Fruit fly (Drosophila melanogaster) whole organism, embryonic: ENCODE results near the gene sage.

Experiments
- Adf1 ChIP-seq: fragments of 200-800 bp; sonication (Bioruptor generic); IDR thresholded peaks from 2 replicates; pipeline ENCODE4 v1.3.6; 2022; ENCODE audit warnings: missing biosample characterization, missing genetic modification characterization
- CG10462 ChIP-seq: fragments of 200-800 bp; sonication (Bioruptor generic); optimal IDR thresholded peaks from 2 replicates; lab custom pipeline; 2016; ENCODE audit warnings: missing biosample characterization, missing genetic modification characterization
- CG10543 ChIP-seq: fragments of 200-800 bp; sonication (Bioruptor generic); optimal IDR thresholded peaks from 3 replicates; lab custom pipeline; 2017; ENCODE audit warnings: missing biosample characterization, mild to moderate bottlenecking, missing genetic modification characterization, moderate library complexity
- CG10959 ChIP-seq: fragments of 200-800 bp; sonication (Bioruptor generic); IDR thresholded peaks from 2 replicates; pipeline ENCODE4 v1.3.6; 2022; ENCODE audit warnings: missing biosample characterization, missing genetic modification characterization
- CG11723 ChIP-seq: fragments of 200-800 bp; sonication (Bioruptor generic); optimal IDR thresholded peaks from 2 replicates; lab custom pipeline; 2017; ENCODE audit warnings: missing biosample characterization, mild to moderate bottlenecking, missing genetic modification characterization
- CG12155 ChIP-seq: fragments of 200-800 bp; sonication (Bioruptor generic); optimal IDR thresholded peaks from 3 replicates; lab custom pipeline; 2016; ENCODE audit warnings: missing biosample characterization, missing genetic modification characterization
- CG1233 ChIP-seq: fragments of 200-800 bp; sonication (Bioruptor generic); optimal IDR thresholded peaks from 4 replicates; lab custom pipeline; 2018; ENCODE audit warnings: missing biosample characterization, mild to moderate bottlenecking, missing genetic modification characterization
- CG12769 ChIP-seq: fragments of 200-800 bp; sonication (Bioruptor generic); optimal IDR thresholded peaks from 2 replicates; lab custom pipeline; 2019; ENCODE audit warnings: missing biosample characterization, mild to moderate bottlenecking, missing genetic modification characterization, moderate library complexity
- CG13123 ChIP-seq: fragments of 200-800 bp; sonication (Bioruptor generic); optimal IDR thresholded peaks from 2 replicates; lab custom pipeline; 2016; ENCODE audit warnings: missing biosample characterization, missing genetic modification characterization
- CG14014 ChIP-seq: fragments of 200-800 bp; sonication (Bioruptor generic); IDR thresholded peaks from 2 replicates; pipeline ENCODE4 v1.3.6; 2022; ENCODE audit warnings: missing biosample characterization, missing genetic modification characterization
- CG14860 ChIP-seq: fragments of 200-800 bp; sonication (Bioruptor generic); IDR thresholded peaks from 3 replicates; pipeline ENCODE4 v1.3.6; 2022; ENCODE audit warnings: missing biosample characterization, missing genetic modification characterization; ENCODE audit not compliant: partially characterized antibody
- CG31224 ChIP-seq: fragments of 200-800 bp; sonication (Bioruptor generic); IDR thresholded peaks from 2 replicates; pipeline ENCODE4 v1.3.6; 2022; ENCODE audit warnings: missing biosample characterization, missing genetic modification characterization
- CG34376 ChIP-seq: fragments of 200-800 bp; sonication (Bioruptor generic); optimal IDR thresholded peaks from 2 replicates; lab custom pipeline; 2018; ENCODE audit warnings: missing biosample characterization, mild to moderate bottlenecking, missing genetic modification characterization
- CG4730 ChIP-seq: fragments of 200-800 bp; sonication (Bioruptor generic); IDR thresholded peaks from 2 replicates; pipeline ENCODE4 v1.3.6; 2022; ENCODE audit warnings: missing biosample characterization, missing genetic modification characterization
- CG5180 ChIP-seq: fragments of 200-800 bp; sonication (Bioruptor generic); optimal IDR thresholded peaks from 3 replicates; lab custom pipeline; 2017; ENCODE audit warnings: missing biosample characterization, missing genetic modification characterization, mild to moderate bottlenecking, moderate library complexity, missing genetic modification reagents
- CG5245 ChIP-seq: fragments of 200-800 bp; sonication (Bioruptor generic); optimal IDR thresholded peaks from 3 replicates; lab custom pipeline; 2016; ENCODE audit warnings: missing biosample characterization, missing genetic modification characterization
- CG7786 ChIP-seq: fragments of 200-800 bp; sonication (Bioruptor generic); optimal IDR thresholded peaks from 2 replicates; lab custom pipeline; 2016; ENCODE audit warnings: missing biosample characterization, missing genetic modification characterization
- CG8281 ChIP-seq: fragments of 200-800 bp; sonication (Bioruptor generic); optimal IDR thresholded peaks from 2 replicates; lab custom pipeline; 2018; ENCODE audit warnings: missing biosample characterization, mild to moderate bottlenecking, missing genetic modification characterization, moderate library complexity
- Camta ChIP-seq: fragments of 200-800 bp; sonication (Bioruptor generic); optimal IDR thresholded peaks from 2 replicates; lab custom pipeline; 2016; ENCODE audit warnings: missing biosample characterization, missing genetic modification characterization
- Deaf1 ChIP-seq: fragments of 200-800 bp; optimal IDR thresholded peaks from 3 replicates; lab custom pipeline; 2019; ENCODE audit warnings: missing biosample characterization, mild to moderate bottlenecking, missing genetic modification characterization, moderate library complexity
- Dek ChIP-seq: fragments of 200-800 bp; sonication (Bioruptor generic); optimal IDR thresholded peaks from 3 replicates; lab custom pipeline; 2019; ENCODE audit warnings: missing biosample characterization, mild to moderate bottlenecking, missing genetic modification characterization, moderate library complexity
- Doc2 ChIP-seq: fragments of 200-800 bp; sonication (Bioruptor generic); IDR thresholded peaks from 2 replicates; pipeline ENCODE4 v1.3.6; 2022; ENCODE audit warnings: missing biosample characterization, missing genetic modification characterization
- Ets97D ChIP-seq: fragments of 200-800 bp; sonication (Bioruptor generic); optimal IDR thresholded peaks from 3 replicates; lab custom pipeline; 2016; ENCODE audit warnings: missing biosample characterization, missing genetic modification characterization
- HHEX ChIP-seq: fragments of 200-800 bp; sonication (Bioruptor generic); optimal IDR thresholded peaks from 3 replicates; lab custom pipeline; 2017; ENCODE audit warnings: missing biosample characterization, mild to moderate bottlenecking, missing genetic modification characterization, missing genetic modification reagents
- HLHmδ ChIP-seq: fragments of 200-800 bp; sonication (Bioruptor generic); optimal IDR thresholded peaks from 2 replicates; lab custom pipeline; 2018; ENCODE audit warnings: missing biosample characterization, mild to moderate bottlenecking, missing genetic modification characterization, moderate library complexity
- Hey ChIP-seq: fragments of 200-800 bp; sonication (Bioruptor generic); optimal IDR thresholded peaks from 3 replicates; lab custom pipeline; 2018; ENCODE audit warnings: missing biosample characterization, mild to moderate bottlenecking, missing genetic modification characterization
- MTF-1 ChIP-seq: fragments of 200-800 bp; sonication (Bioruptor generic); optimal IDR thresholded peaks from 2 replicates; lab custom pipeline; 2018; ENCODE audit warnings: missing biosample characterization, mild to moderate bottlenecking, missing genetic modification characterization, borderline replicate concordance
- NK7.1 ChIP-seq: fragments of 200-800 bp; sonication (Bioruptor generic); optimal IDR thresholded peaks from 3 replicates; lab custom pipeline; 2016; ENCODE audit warnings: missing biosample characterization, missing genetic modification characterization
- Nf-YC ChIP-seq: fragments of 200-800 bp; optimal IDR thresholded peaks from 3 replicates; lab custom pipeline; 2019; ENCODE audit warnings: missing biosample characterization, mild to moderate bottlenecking, missing genetic modification characterization, moderate library complexity
- Oaz ChIP-seq: fragments of 200-800 bp; sonication (Bioruptor generic); IDR thresholded peaks from 2 replicates; pipeline ENCODE4 v1.3.6; 2022; ENCODE audit warnings: missing biosample characterization, missing genetic modification characterization
- Opbp ChIP-seq: fragments of 200-800 bp; sonication (Bioruptor generic); IDR thresholded peaks from 3 replicates; pipeline ENCODE4 v1.3.6; 2022; ENCODE audit warnings: missing biosample characterization, missing genetic modification characterization; ENCODE audit not compliant: partially characterized antibody
- Xrp1 ChIP-seq: fragments of 200-800 bp; sonication (Bioruptor generic); IDR thresholded peaks from 2 replicates; pipeline ENCODE4 v1.3.6; 2022; ENCODE audit warnings: missing biosample characterization, missing genetic modification characterization
- cwo ChIP-seq: fragments of 200-800 bp; sonication (Bioruptor generic); optimal IDR thresholded peaks from 3 replicates; lab custom pipeline; 2017; ENCODE audit warnings: missing biosample characterization, missing genetic modification characterization, mild to moderate bottlenecking, moderate library complexity, missing genetic modification reagents
- dimm ChIP-seq: fragments of 200-800 bp; sonication (Bioruptor generic); IDR thresholded peaks from 2 replicates; pipeline ENCODE4 v1.3.6; 2022; ENCODE audit warnings: missing biosample characterization, missing genetic modification characterization
- dpn ChIP-seq, 2 experiments: fragments of 200-800 bp; sonication (Bioruptor generic); optimal IDR thresholded peaks; 3 replicates each; lab custom pipeline; 2016; ENCODE audit warnings: missing biosample characterization in 2 of 2, missing genetic modification characterization in 2 of 2
- fd102C ChIP-seq: fragments of 200-800 bp; sonication (Bioruptor generic); optimal IDR thresholded peaks from 2 replicates; lab custom pipeline; 2018; ENCODE audit warnings: missing biosample characterization, mild to moderate bottlenecking, missing genetic modification characterization, moderate library complexity
- ftz-f1 ChIP-seq: fragments of 200-800 bp; sonication (Bioruptor generic); optimal IDR thresholded peaks from 2 replicates; lab custom pipeline; 2016; ENCODE audit warnings: missing biosample characterization, missing genetic modification characterization
- gsb ChIP-seq: fragments of 200-800 bp; sonication (Bioruptor generic); IDR thresholded peaks from 2 replicates; pipeline ENCODE4 v1.3.6; 2022; ENCODE audit warnings: missing biosample characterization, missing genetic modification characterization
- hbn ChIP-seq: fragments of 200-800 bp; sonication (Bioruptor generic); IDR thresholded peaks from 2 replicates; pipeline ENCODE4 v1.3.6; 2022; ENCODE audit warnings: missing biosample characterization, missing genetic modification characterization; ENCODE audit not compliant: partially characterized antibody
- jing ChIP-seq: fragments of 200-800 bp; sonication (Bioruptor generic); optimal IDR thresholded peaks from 2 replicates; lab custom pipeline; 2018; ENCODE audit warnings: missing biosample characterization, mild to moderate bottlenecking, missing genetic modification characterization
- kni ChIP-seq: fragments of 200-800 bp; sonication (Bioruptor generic); optimal IDR thresholded peaks from 3 replicates; lab custom pipeline; 2017; ENCODE audit warnings: mild to moderate bottlenecking, missing biosample characterization, missing genetic modification reagents, missing genetic modification characterization
- nau ChIP-seq: fragments of 200-800 bp; sonication (Bioruptor generic); optimal IDR thresholded peaks from 3 replicates; lab custom pipeline; 2017; ENCODE audit warnings: missing biosample characterization, mild to moderate bottlenecking, missing genetic modification characterization, missing genetic modification reagents
- nmo ChIP-seq: fragments of 200-800 bp; sonication (Bioruptor generic); optimal IDR thresholded peaks from 2 replicates; lab custom pipeline; 2018; ENCODE audit warnings: missing biosample characterization, mild to moderate bottlenecking, missing genetic modification characterization, moderate library complexity
- prd ChIP-seq, 3 experiments: fragments of >200 bp in 2 of 3; fragments of 200-800 bp in 1 of 3; sonication (Bioruptor generic) in 1 of 3; optimal IDR thresholded peaks in 2 of 3; IDR thresholded peaks in 1 of 3; 2 replicates in 2 of 3; 3 replicates in 1 of 3; pipeline versions ENCODE4 v1.3.6 to Lab custom; 2017 to 2022; ENCODE audit warnings: missing biosample characterization in 1 of 3, missing genetic modification characterization in 1 of 3
- psq ChIP-seq: fragments of 200-800 bp; sonication (Bioruptor generic); optimal IDR thresholded peaks from 2 replicates; lab custom pipeline; 2017; ENCODE audit warnings: missing biosample characterization, missing genetic modification characterization
- trem ChIP-seq: fragments of 200-800 bp; optimal IDR thresholded peaks from 3 replicates; lab custom pipeline; 2019; ENCODE audit warnings: missing biosample characterization, mild to moderate bottlenecking, missing genetic modification characterization, moderate library complexity
- twi ChIP-seq: fragments of 200-800 bp; optimal IDR thresholded peaks from 2 replicates; lab custom pipeline; 2019; ENCODE audit warnings: missing biosample characterization, mild to moderate bottlenecking, missing genetic modification characterization, moderate library complexity
- vvl ChIP-seq: fragments of 200-800 bp; sonication (Bioruptor generic); IDR thresholded peaks from 2 replicates; pipeline ENCODE4 v1.3.6; 2022; ENCODE audit warnings: missing biosample characterization, missing genetic modification characterization
- wek ChIP-seq: fragments of 200-800 bp; sonication (Bioruptor generic); optimal IDR thresholded peaks from 3 replicates; lab custom pipeline; 2018; ENCODE audit warnings: missing biosample characterization, mild to moderate bottlenecking, missing genetic modification characterization, moderate library complexity

Gene sage

dm6 chr3R:9226701-9227313 lies 37.1 kb downstream of the sage start (continued):
- TF ChIP-seq CG10959 (GFP tag; lab: Robert Waterston, UW) (no peak), jing (GFP tag; lab: Kevin White, UChicago) (no peak), Nf-YC (peak; percentile 54), vvl (GFP tag; lab: Robert Waterston, UW) (peak; percentile 62), Camta (GFP tag; lab: Kevin White, UChicago) (no peak), Doc2 (GFP tag; lab: Robert Waterston, UW) (no peak), Oaz (GFP tag; lab: Robert Waterston, UW) (no peak), ftz-f1 (peak; percentile 37), cwo (GFP tag; lab: Kevin White, UChicago) (peak; percentile 99), Deaf1 (tag; lab: Kevin White, UChicago) (no peak), MTF-1 (GFP tag; lab: Kevin White, UChicago) (no peak), prd (optimal IDR thresholded peaks at IDR 0.05; lab: Kevin White, UChicago) (no peak), prd (GFP tag; IDR thresholded peaks at IDR 0.05; lab: Robert Waterston, UW) (no peak), wek (GFP tag; lab: Kevin White, UChicago) (no peak), CG5245 (GFP tag; lab: Kevin White, UChicago) (no peak), Xrp1 (GFP tag; lab: Robert Waterston, UW) (no peak), CG10543 (GFP tag; lab: Kevin White, UChicago) (peak; percentile 37), Hey (peak; percentile 60), dpn (GFP tag; optimal IDR thresholded peaks at IDR 0.05; lab: Kevin White, UChicago) (no peak), CG1233 (GFP tag; lab: Kevin White, UChicago) (no peak), CG12769 (tag; lab: Kevin White, UChicago) (peak; percentile 85), CG14860 (GFP tag; lab: Robert Waterston, UW) (no peak), CG12155 (GFP tag; lab: Kevin White, UChicago) (no peak), psq (GFP tag; lab: Kevin White, UChicago) (peak; percentile 38), nau (peak; percentile 76), HLHmδ (peak; percentile 43), CG8281 (no peak), CG31224 (GFP tag; lab: Robert Waterston, UW) (no peak), CG10462 (GFP tag; lab: Kevin White, UChicago) (no peak), CG34376 (GFP tag; lab: Kevin White, UChicago) (peak; percentile 82), dimm (GFP tag; lab: Robert Waterston, UW) (no peak), CG11723 (GFP tag; lab: Kevin White, UChicago) (no peak), CG14014 (GFP tag; lab: Robert Waterston, UW) (peak; percentile 20; the same call in 1 of the 2 replicates), Adf1 (peak; percentile 51; the same call in 1 of the 2 replicates), HHEX (GFP tag; lab: Kevin White, UChicago) (no peak), gsb (GFP tag; lab: Robert Waterston, UW) (no peak), CG13123 (no peak), CG5180 (GFP tag; lab: Kevin White, UChicago) (no peak), twi (tag; lab: Kevin White, UChicago) (no peak), Ets97D (GFP tag; lab: Kevin White, UChicago) (no peak), nmo (GFP tag; lab: Kevin White, UChicago) (no peak), hbn (GFP tag; lab: Robert Waterston, UW) (peak; percentile 29; the same call in 1 of the 2 replicates), trem (no peak), Dek (tag; lab: Kevin White, UChicago) (no peak), fd102C (GFP tag; lab: Kevin White, UChicago) (no peak), kni (GFP tag; lab: Kevin White, UChicago) (peak; percentile 69), CG7786 (GFP tag; lab: Kevin White, UChicago) (no peak), NK7.1 (no peak), Opbp (GFP tag; lab: Robert Waterston, UW) (no peak), CG4730 (GFP tag; lab: Robert Waterston, UW) (no peak)
